Worm (Caenorhabditis elegans) whole organism, midembryonic: ENCODE data around the gene F45E6.1.

Experiments used
- T22C8.4 ChIP-seq: fragments of 200-800 bp; sonication (Bioruptor generic); IDR thresholded peaks from 2 replicates; pipeline ENCODE4 v1.3.6; 2022; ENCODE audit warnings: missing genetic modification characterization, missing compliant biosample characterization
- cog-1 ChIP-seq: sonication (generic microtip); optimal IDR thresholded peaks from 2 replicates; lab custom pipeline; 2016; ENCODE audit warnings: missing genetic modification characterization, missing compliant biosample characterization
- flt-1 ChIP-seq: fragments of 200-800 bp; sonication (Bioruptor generic); IDR thresholded peaks from 2 replicates; pipeline ENCODE4 v1.3.6; 2022; ENCODE audit warnings: missing genetic modification characterization, missing compliant biosample characterization
- klf-2 ChIP-seq: fragments of 200-800 bp; sonication (Bioruptor generic); conservative IDR thresholded peaks from 2 replicates; pipeline ENCODE4 v1.3.6; 2022; ENCODE audit warnings: missing genetic modification reagents, missing genetic modification characterization, missing compliant biosample characterization
- tab-1 ChIP-seq: fragments of 200-800 bp; sonication (Bioruptor generic); IDR thresholded peaks from 2 replicates; pipeline ENCODE4 v1.3.6; 2022; ENCODE audit warnings: missing genetic modification characterization, missing compliant biosample characterization
- ztf-23 ChIP-seq: fragments of 200-800 bp; sonication (Bioruptor generic); IDR thresholded peaks from 2 replicates; pipeline ENCODE4 v1.3.6; 2022; ENCODE audit warnings: missing genetic modification reagents, missing genetic modification characterization, missing compliant biosample characterization
- ztf-29 ChIP-seq: fragments of 200-800 bp; sonication (Bioruptor generic); IDR thresholded peaks from 2 replicates; pipeline ENCODE4 v1.3.6; 2022; ENCODE audit warnings: missing genetic modification reagents, missing genetic modification characterization, missing compliant biosample characterization

ce11 chrX:12491138-12491537, 13.9 kb upstream of the F45E6.1 start:
- no peak for TF ChIP-seq flt-1 (GFP tag; lab: Robert Waterston, UW)
- TF ChIP-seq klf-2 (GFP tag; lab: Robert Waterston, UW), result no peak
- TF ChIP-seq ztf-23 (GFP tag; lab: Robert Waterston, UW), result no peak
- no peak for TF ChIP-seq T22C8.4
- no peak for TF ChIP-seq ztf-29 (GFP tag; lab: Robert Waterston, UW)
- TF ChIP-seq tab-1 (GFP tag; lab: Robert Waterston, UW), result no peak
- TF ChIP-seq cog-1, result no peak
